Worm (Caenorhabditis elegans): ENCODE results near the gene Y43F8B.25.
"Not testable (repeated sequence)": the region's sequence is repeated elsewhere in the genome, so short reads cannot be mapped to it uniquely, and the experiment has no call there.

The Y43F8B.25 gene

ce11 chrV:19459501-19459900 is 3.2 kb upstream of the Y43F8B.25 start:
- TF ChIP-seq tra-1 (GFP tag; IDR thresholded peaks at IDR 0.05) (peak; percentile 26; the same call in 1 of the 2 replicates), php-3 (GFP tag; IDR thresholded peaks at IDR 0.05) (peak; percentile 98), daf-16 (tag; optimal IDR thresholded peaks at IDR 0.05) (peak; percentile 31)
- TF ChIP-seq daf-16 (GFP tag; optimal IDR thresholded peaks at IDR 0.05) = not testable (repeated sequence)

ce11 chrV:19462020-19462419 is 692 bp upstream of the Y43F8B.25 start, which contains the start of gene Y43F8B.15:
TSS of gene Y43F8B.15 (minus strand) at chrV:19462120.
- TF ChIP-seq nhr-77 (tag; optimal IDR thresholded peaks at IDR 0.05) (no peak), dmd-8 (GFP tag; IDR thresholded peaks at IDR 0.05) (no peak), ctbp-1 (GFP tag; IDR thresholded peaks at IDR 0.05) (no peak), lin-1 (GFP tag; IDR thresholded peaks at IDR 0.05) (no peak), spr-1 (tag; optimal IDR thresholded peaks at IDR 0.05) (no peak), F44E2.7 (GFP tag; IDR thresholded peaks at IDR 0.05) (no peak), lin-13 (GFP tag; optimal IDR thresholded peaks at IDR 0.05) (no peak), daf-12 (tag; optimal IDR thresholded peaks at IDR 0.05) (no peak), nhr-6 (tag; optimal IDR thresholded peaks at IDR 0.05) (no peak), daf-16 (GFP tag; optimal IDR thresholded peaks at IDR 0.05) (no peak), daf-16 (tag; optimal IDR thresholded peaks at IDR 0.05) (no peak), rbr-2 (tag; optimal IDR thresholded peaks at IDR 0.05) (no peak), unc-130 (GFP tag; optimal IDR thresholded peaks at IDR 0.05) (no peak), nhr-237 (tag; optimal IDR thresholded peaks at IDR 0.05) (no peak), fkh-10 (GFP tag; optimal IDR thresholded peaks at IDR 0.05) (no peak), nhr-111 (GFP tag; optimal IDR thresholded peaks at IDR 0.05) (no peak), mep-1 (tag; optimal IDR thresholded peaks at IDR 0.05) (no peak), php-3 (GFP tag; IDR thresholded peaks at IDR 0.05) (no peak), lin-38 (GFP tag; IDR thresholded peaks at IDR 0.05) (no peak), T26A8.4 (GFP tag; IDR thresholded peaks at IDR 0.05) (no peak), pha-4 (GFP tag; IDR thresholded peaks at IDR 0.05) (no peak), pha-4 (tag; optimal IDR thresholded peaks at IDR 0.05) (no peak)

- no peak for TF ChIP-seq lin-1 (GFP tag; IDR thresholded peaks at IDR 0.05)
- no peak for TF ChIP-seq lin-39 (tag; optimal IDR thresholded peaks at IDR 0.05)
- no peak for TF ChIP-seq vab-7 (GFP tag; IDR thresholded peaks at IDR 0.05)
- TF ChIP-seq daf-16 (GFP tag; optimal IDR thresholded peaks at IDR 0.05) = no peak
- peak; percentile 11 for TF ChIP-seq daf-16 (tag; optimal IDR thresholded peaks at IDR 0.05)
- no peak for TF ChIP-seq daf-19 (GFP tag; conservative IDR thresholded peaks at IDR 0.05)
- TF ChIP-seq saeg-2 (GFP tag; IDR thresholded peaks at IDR 0.05) = no peak
- TF ChIP-seq nhr-77 (tag; optimal IDR thresholded peaks at IDR 0.05) = peak; percentile 26
- TF ChIP-seq pqm-1 (tag; optimal IDR thresholded peaks at IDR 0.05) = peak; percentile 92
- peak; percentile 56 for TF ChIP-seq dmd-6 (GFP tag; IDR thresholded peaks at IDR 0.05)
- TF ChIP-seq T20F7.1 (GFP tag; optimal IDR thresholded peaks at IDR 0.05) = peak; percentile 11
- peak; percentile 27 for TF ChIP-seq hlh-30 (tag; optimal IDR thresholded peaks at IDR 0.05; ENCODE audit: insufficient read depth)
- TF ChIP-seq lin-29 (GFP tag; IDR thresholded peaks at IDR 0.05) = no peak
- TF ChIP-seq nhr-28 (tag; optimal IDR thresholded peaks at IDR 0.05) = peak; percentile 91
- TF ChIP-seq dve-1 (tag; optimal IDR thresholded peaks at IDR 0.05; ENCODE audit: insufficient read depth) = peak; percentile 61
- TF ChIP-seq unc-62 (GFP tag; optimal IDR thresholded peaks at IDR 0.05 in 1 of 2) = peak in 1 of 2 experiments; percentile 40
- no peak for TF ChIP-seq unc-62 (tag; optimal IDR thresholded peaks at IDR 0.05)
- TF ChIP-seq php-3 (GFP tag; IDR thresholded peaks at IDR 0.05) = no peak
- TF ChIP-seq hlh-11 (tag; optimal IDR thresholded peaks at IDR 0.05) = peak; percentile 24
Observed at ce11 chrV:19467574-19467973, 4.9 kb downstream of the Y43F8B.25 start, which contains the start of gene Y43F8B.23. TSS of gene Y43F8B.23 (minus strand) at chrV:19467648.

ce11 chrV:19468083-19468482 is 5.4 kb downstream of the Y43F8B.25 start, which contains the start of gene Y43F8B.12:
TSS of gene Y43F8B.12 (plus strand) at chrV:19468383.
- TF ChIP-seq mdt-29 (GFP tag; IDR thresholded peaks at IDR 0.05) (no peak), dmd-9 (GFP tag; IDR thresholded peaks at IDR 0.05) (no peak), lim-7 (GFP tag; IDR thresholded peaks at IDR 0.05) (no peak), gei-8 (GFP tag; optimal IDR thresholded peaks at IDR 0.05) (no peak), nhr-25 (tag; optimal IDR thresholded peaks at IDR 0.05; ENCODE audit: borderline replicate concordance, insufficient read depth) (no peak), saeg-2 (GFP tag; IDR thresholded peaks at IDR 0.05) (no peak), dmd-6 (GFP tag; IDR thresholded peaks at IDR 0.05) (no peak), F26F4.8 (GFP tag; conservative IDR thresholded peaks at IDR 0.05) (no peak), ama-1 (optimal IDR thresholded peaks at IDR 0.05) (no peak), attf-4 (tag; optimal IDR thresholded peaks at IDR 0.05) (no peak), egl-43 (GFP tag; IDR thresholded peaks at IDR 0.05) (no peak), ZK337.2 (GFP tag; IDR thresholded peaks at IDR 0.05) (no peak), snpc-1.2 (GFP tag; IDR thresholded peaks at IDR 0.05) (no peak), ceh-62 (tag; optimal IDR thresholded peaks at IDR 0.05) (no peak)

All from whole organism, L4 larva.